Worm (Caenorhabditis elegans) whole organism, L2 larva: ENCODE results near the gene C44B11.4.

ENCODE experiments used
- C34F6.9 ChIP-seq: fragments of 150-350 bp; optimal IDR thresholded peaks from 2 replicates; lab custom pipeline; 2014; ENCODE audit warnings: missing biosample characterization, missing genetic modification characterization
- F13H6.1 ChIP-seq: sonication (generic microtip); optimal IDR thresholded peaks from 2 replicates; lab custom pipeline; 2016; ENCODE audit warnings: missing genetic modification characterization, missing compliant biosample characterization
- R02D3.7 ChIP-seq: fragments of 150-350 bp; optimal IDR thresholded peaks from 2 replicates; lab custom pipeline; 2014; ENCODE audit warnings: missing biosample characterization, missing genetic modification characterization
- ZK546.5 ChIP-seq: sonication (generic microtip); optimal IDR thresholded peaks from 2 replicates; lab custom pipeline; 2017; ENCODE audit warnings: missing biosample characterization, missing genetic modification characterization
- alr-1 ChIP-seq: fragments of 150-350 bp; optimal IDR thresholded peaks from 2 replicates; lab custom pipeline; 2014; ENCODE audit warnings: missing biosample characterization, missing genetic modification characterization
- aly-2 ChIP-seq: fragments of 150-350 bp; optimal IDR thresholded peaks from 2 replicates; lab custom pipeline; 2014; ENCODE audit warnings: missing biosample characterization, missing genetic modification characterization
- ama-1 ChIP-seq: fragments of 150-350 bp; optimal IDR thresholded peaks from 2 replicates; lab custom pipeline; 2018; ENCODE audit warnings: inconsistent platforms
- blmp-1 ChIP-seq: sonication (generic microtip); optimal IDR thresholded peaks from 2 replicates; lab custom pipeline; 2017; ENCODE audit warnings: missing genetic modification characterization, mild to moderate bottlenecking, missing compliant biosample characterization, antibody characterized with exemption, moderate library complexity; ENCODE audit not compliant: insufficient read depth
- ceh-16 ChIP-seq: fragments of 150-350 bp; optimal IDR thresholded peaks from 2 replicates; lab custom pipeline; 2014; ENCODE audit warnings: missing biosample characterization, missing genetic modification characterization
- ceh-82 ChIP-seq: fragments of 150-350 bp; optimal IDR thresholded peaks from 2 replicates; lab custom pipeline; 2014; ENCODE audit warnings: missing biosample characterization, missing genetic modification characterization
- dmd-4 ChIP-seq: sonication (generic microtip); optimal IDR thresholded peaks from 2 replicates; lab custom pipeline; 2017; ENCODE audit warnings: missing biosample characterization, missing genetic modification characterization
- egl-27 ChIP-seq: sonication (generic microtip); optimal IDR thresholded peaks from 3 replicates; lab custom pipeline; 2017; ENCODE audit warnings: missing biosample characterization, missing genetic modification reagents, missing genetic modification characterization
- elt-1 ChIP-seq: fragments of 150-350 bp; optimal IDR thresholded peaks from 2 replicates; lab custom pipeline; 2014; ENCODE audit warnings: missing biosample characterization, missing genetic modification characterization
- elt-3 ChIP-seq: sonication (generic microtip); optimal IDR thresholded peaks from 2 replicates; lab custom pipeline; 2017; ENCODE audit warnings: missing biosample characterization, missing genetic modification characterization
- fos-1 ChIP-seq: fragments of 150-350 bp; optimal IDR thresholded peaks from 2 replicates; lab custom pipeline; 2014; ENCODE audit warnings: missing biosample characterization, missing genetic modification characterization
- gmeb-1 ChIP-seq: fragments of 150-350 bp; optimal IDR thresholded peaks from 2 replicates; lab custom pipeline; 2014; ENCODE audit warnings: missing biosample characterization, missing genetic modification characterization
- lin-13 ChIP-seq: fragments of 150-350 bp; optimal IDR thresholded peaks from 2 replicates; lab custom pipeline; 2014; ENCODE audit warnings: missing biosample characterization, missing genetic modification reagents, missing genetic modification characterization
- lin-39 ChIP-seq: fragments of 150-350 bp; optimal IDR thresholded peaks from 2 replicates; lab custom pipeline; 2014; ENCODE audit warnings: missing biosample characterization, missing genetic modification reagents, missing genetic modification characterization
- lsy-2 ChIP-seq, 2 experiments: fragments of 150-350 bp in 1 of 2; sonication (generic microtip) in 1 of 2; optimal IDR thresholded peaks; 2 replicates each; lab custom pipeline; 2014 to 2017; ENCODE audit warnings: missing biosample characterization in 2 of 2, missing genetic modification characterization in 2 of 2
- mab-5 ChIP-seq: fragments of 150-350 bp; optimal IDR thresholded peaks from 2 replicates; lab custom pipeline; 2014; ENCODE audit warnings: missing biosample characterization, missing genetic modification characterization
- mdl-1 ChIP-seq, 2 experiments: fragments of 150-350 bp in 1 of 2; sonication (generic microtip) in 1 of 2; optimal IDR thresholded peaks; 2 replicates each; lab custom pipeline; 2017; ENCODE audit warnings: missing biosample characterization in 2 of 2, missing genetic modification characterization in 2 of 2
- nhr-10 ChIP-seq: sonication (generic microtip); optimal IDR thresholded peaks from 2 replicates; lab custom pipeline; 2017; ENCODE audit warnings: missing biosample characterization, missing genetic modification characterization
- nhr-12 ChIP-seq: fragments of 150-350 bp; optimal IDR thresholded peaks from 2 replicates; lab custom pipeline; 2014; ENCODE audit warnings: missing biosample characterization, missing genetic modification characterization
- nhr-129 ChIP-seq: fragments of 150-350 bp; optimal IDR thresholded peaks from 2 replicates; lab custom pipeline; 2014; ENCODE audit warnings: missing biosample characterization, missing genetic modification characterization
- nhr-237 ChIP-seq: fragments of 150-350 bp; optimal IDR thresholded peaks from 2 replicates; lab custom pipeline; 2014; ENCODE audit warnings: missing biosample characterization, missing genetic modification characterization
- nhr-77 ChIP-seq: fragments of 150-350 bp; optimal IDR thresholded peaks from 2 replicates; lab custom pipeline; 2014; ENCODE audit warnings: missing biosample characterization, missing genetic modification characterization
- peb-1 ChIP-seq: fragments of 150-350 bp; optimal IDR thresholded peaks from 2 replicates; lab custom pipeline; 2014; ENCODE audit warnings: missing biosample characterization, missing genetic modification characterization
- sem-4 ChIP-seq: fragments of 150-350 bp; optimal IDR thresholded peaks from 2 replicates; lab custom pipeline; 2014; ENCODE audit warnings: missing biosample characterization, missing genetic modification reagents, missing genetic modification characterization
- skn-1 ChIP-seq: sonication (generic microtip); optimal IDR thresholded peaks from 2 replicates; lab custom pipeline; 2017; ENCODE audit warnings: missing biosample characterization, missing genetic modification characterization
- sma-9 ChIP-seq, 2 experiments: fragments of 150-350 bp in 1 of 2; sonication (generic microtip) in 1 of 2; optimal IDR thresholded peaks; 2 replicates each; lab custom pipeline; 2014 to 2016; ENCODE audit warnings: missing genetic modification characterization in 2 of 2, mild to moderate bottlenecking in 1 of 2, missing biosample characterization in 1 of 2, missing compliant biosample characterization in 1 of 2, missing genetic modification reagents in 1 of 2, moderate library complexity in 1 of 2
- unc-39 ChIP-seq: fragments of 150-350 bp; optimal IDR thresholded peaks from 2 replicates; lab custom pipeline; 2014; ENCODE audit warnings: missing biosample characterization, missing genetic modification characterization
- unc-55 ChIP-seq: fragments of 150-350 bp; sonication (generic microtip); optimal IDR thresholded peaks from 3 replicates; lab custom pipeline; 2014; ENCODE audit warnings: missing biosample characterization, missing genetic modification reagents, missing genetic modification characterization
- unc-62 ChIP-seq: fragments of 150-350 bp; optimal IDR thresholded peaks from 2 replicates; lab custom pipeline; 2014; ENCODE audit warnings: missing biosample characterization, missing genetic modification reagents, missing genetic modification characterization
- zag-1 ChIP-seq: fragments of 150-350 bp; optimal IDR thresholded peaks from 2 replicates; lab custom pipeline; 2014; ENCODE audit warnings: missing biosample characterization, missing genetic modification characterization
- ztf-1 ChIP-seq: fragments of 200-800 bp; sonication (Bioruptor generic); conservative IDR thresholded peaks from 2 replicates; pipeline ENCODE4 v1.3.6; 2022; ENCODE audit warnings: missing genetic modification characterization, missing compliant biosample characterization
- ztf-11 ChIP-seq: sonication (generic microtip); optimal IDR thresholded peaks from 2 replicates; lab custom pipeline; 2017; ENCODE audit warnings: missing biosample characterization, missing genetic modification characterization

C44B11.4 gene

ce11 chrIII:3143657-3144056, at the start of gene C44B11.4:
TSS of gene C44B11.4 (minus strand) at chrIII:3143757.
- TF ChIP-seq ztf-11 (tag; lab: Kevin White, UChicago): no peak
- TF ChIP-seq lin-13 (GFP tag; lab: Kevin White, UChicago): no peak
- no peak for TF ChIP-seq unc-39
- TF ChIP-seq gmeb-1 (tag; lab: Kevin White, UChicago): no peak
- no peak for TF ChIP-seq ztf-1 (GFP tag; lab: Robert Waterston, UW)
- no peak for TF ChIP-seq nhr-10 (tag; lab: Kevin White, UChicago)

ce11 chrIII:3191729-3192128, 48.2 kb upstream of the C44B11.4 start:
- TF ChIP-seq unc-62 (GFP tag; lab: Kevin White, UChicago) (no peak), blmp-1 (tag; lab: Kevin White, UChicago) (no peak), elt-3 (tag; lab: Kevin White, UChicago) (no peak), ama-1 (lab: Kevin White, UChicago) (no peak), alr-1 (tag; lab: Kevin White, UChicago) (no peak), gmeb-1 (tag; lab: Kevin White, UChicago) (no peak), ZK546.5 (tag; lab: Kevin White, UChicago) (no peak), ztf-1 (GFP tag; lab: Robert Waterston, UW) (no peak), sma-9 (GFP tag; optimal IDR thresholded peaks at IDR 0.05; lab: Kevin White, UChicago) (no peak), sma-9 (tag; optimal IDR thresholded peaks at IDR 0.05; lab: Kevin White, UChicago) (no peak), mab-5 (tag; lab: Kevin White, UChicago) (no peak), fos-1 (tag; lab: Kevin White, UChicago) (no peak), nhr-12 (tag; lab: Kevin White, UChicago) (no peak), dmd-4 (tag; lab: Kevin White, UChicago) (no peak), ceh-16 (tag; lab: Kevin White, UChicago) (no peak), ceh-82 (no peak)

ce11 chrIII:3191195-3191594, 47.6 kb upstream of the C44B11.4 start, which contains the start of gene R148.8:
TSS of gene R148.8 (plus strand) at chrIII:3191495.
- TF ChIP-seq zag-1 (tag; lab: Kevin White, UChicago) (no peak), lin-13 (GFP tag; lab: Kevin White, UChicago) (no peak), peb-1 (tag; lab: Kevin White, UChicago) (no peak), R02D3.7 (tag; lab: Kevin White, UChicago) (no peak), lin-39 (tag; lab: Kevin White, UChicago) (no peak), ceh-82 (no peak), ama-1 (lab: Kevin White, UChicago) (no peak), nhr-12 (tag; lab: Kevin White, UChicago) (no peak)

- no peak for TF ChIP-seq mab-5 (tag; lab: Kevin White, UChicago)
- TF ChIP-seq R02D3.7 (tag; lab: Kevin White, UChicago): no peak
- no peak for TF ChIP-seq elt-1 (tag; lab: Kevin White, UChicago)
- TF ChIP-seq aly-2: no peak
- no peak for TF ChIP-seq lin-39 (tag; lab: Kevin White, UChicago)
- no peak for TF ChIP-seq gmeb-1 (tag; lab: Kevin White, UChicago)
Measured at ce11 chrIII:3190660-3191059, 47.1 kb upstream of the C44B11.4 start.

ce11 chrIII:3188564-3188963, 45.0 kb upstream of the C44B11.4 start:
- TF ChIP-seq blmp-1 (tag; lab: Kevin White, UChicago) (no peak), egl-27 (tag; lab: Kevin White, UChicago) (no peak), zag-1 (tag; lab: Kevin White, UChicago) (no peak), nhr-12 (tag; lab: Kevin White, UChicago) (no peak), elt-3 (tag; lab: Kevin White, UChicago) (no peak), nhr-77 (no peak), alr-1 (tag; lab: Kevin White, UChicago) (no peak), unc-62 (GFP tag; lab: Kevin White, UChicago) (no peak), lin-39 (tag; lab: Kevin White, UChicago) (no peak)
- TF ChIP-seq, all 48 proteins: peak for 0

ce11 chrIII:3185980-3186379, 42.4 kb upstream of the C44B11.4 start, which contains the start of gene mks-1:
TSS of gene mks-1 (plus strand) at chrIII:3186280.
- TF ChIP-seq R02D3.7 (tag; lab: Kevin White, UChicago) (no peak), C34F6.9 (tag; lab: Kevin White, UChicago) (no peak), F13H6.1 (tag; lab: Kevin White, UChicago) (no peak), nhr-129 (tag; lab: Kevin White, UChicago) (no peak), ztf-1 (GFP tag; lab: Robert Waterston, UW) (no peak), lsy-2 (tag; optimal IDR thresholded peaks at IDR 0.05; lab: Kevin White, UChicago) (no peak), blmp-1 (tag; lab: Kevin White, UChicago) (no peak), skn-1 (tag; lab: Kevin White, UChicago) (no peak), sem-4 (tag; lab: Kevin White, UChicago) (no peak), zag-1 (tag; lab: Kevin White, UChicago) (no peak), mdl-1 (tag; optimal IDR thresholded peaks at IDR 0.05; lab: Kevin White, UChicago) (no peak), nhr-237 (no peak), unc-55 (GFP tag; lab: Kevin White, UChicago) (no peak), lin-39 (tag; lab: Kevin White, UChicago) (no peak), dmd-4 (tag; lab: Kevin White, UChicago) (no peak), ceh-16 (tag; lab: Kevin White, UChicago) (no peak), elt-1 (tag; lab: Kevin White, UChicago) (no peak)
